Fruit fly (Drosophila melanogaster) whole organism, adult: ENCODE measurements around the gene hiro.

Experiments
- CG11617 ChIP-seq: fragments of 200-800 bp; sonication (Bioruptor generic); optimal IDR thresholded peaks from 2 replicates; lab custom pipeline; 2017; ENCODE audit warnings: mild to moderate bottlenecking, missing biosample characterization, missing genetic modification reagents, missing genetic modification characterization
- CG12768 ChIP-seq: fragments of 200-800 bp; sonication (Bioruptor generic); optimal IDR thresholded peaks from 2 replicates; lab custom pipeline; 2017; ENCODE audit warnings: missing biosample characterization, missing genetic modification characterization, mild to moderate bottlenecking, moderate library complexity, missing genetic modification reagents
- CG14711 ChIP-seq: fragments of 200-800 bp; sonication (Bioruptor generic); optimal IDR thresholded peaks from 2 replicates; lab custom pipeline; 2018; ENCODE audit warnings: missing biosample characterization, mild to moderate bottlenecking, missing genetic modification characterization, moderate library complexity
- CG1620 ChIP-seq: fragments of 200-800 bp; sonication (Bioruptor generic); optimal IDR thresholded peaks from 2 replicates; lab custom pipeline; 2016; ENCODE audit warnings: missing biosample characterization, missing genetic modification characterization
- CG33017 ChIP-seq: fragments of 200-800 bp; sonication (Bioruptor generic); optimal IDR thresholded peaks from 2 replicates; lab custom pipeline; 2018; ENCODE audit warnings: missing biosample characterization, mild to moderate bottlenecking, missing genetic modification characterization, moderate library complexity
- CG5204 ChIP-seq: fragments of 200-800 bp; sonication (Bioruptor generic); optimal IDR thresholded peaks from 2 replicates; lab custom pipeline; 2016; ENCODE audit warnings: missing biosample characterization, missing genetic modification characterization
- CG7045 ChIP-seq: fragments of 200-800 bp; sonication (Bioruptor generic); optimal IDR thresholded peaks from 2 replicates; lab custom pipeline; 2017; ENCODE audit warnings: missing biosample characterization, mild to moderate bottlenecking, missing genetic modification characterization
- CG7101 ChIP-seq: fragments of 200-800 bp; sonication (Bioruptor generic); optimal IDR thresholded peaks from 2 replicates; lab custom pipeline; 2018; ENCODE audit warnings: missing biosample characterization, mild to moderate bottlenecking, missing genetic modification characterization, moderate library complexity
- Clk ChIP-seq: fragments of 200-800 bp; sonication (Bioruptor generic); optimal IDR thresholded peaks from 2 replicates; lab custom pipeline; 2017; ENCODE audit warnings: missing biosample characterization, missing genetic modification characterization
- Crg-1 ChIP-seq: fragments of 200-800 bp; sonication (Bioruptor generic); optimal IDR thresholded peaks from 2 replicates; lab custom pipeline; 2016; ENCODE audit warnings: missing biosample characterization, missing genetic modification characterization
- Hr96 ChIP-seq: fragments of 200-800 bp; sonication (Bioruptor generic); optimal IDR thresholded peaks from 2 replicates; lab custom pipeline; 2016; ENCODE audit warnings: missing biosample characterization, missing genetic modification characterization
- Mnt ChIP-seq: fragments of 200-800 bp; sonication (Bioruptor generic); optimal IDR thresholded peaks from 2 replicates; lab custom pipeline; 2016; ENCODE audit warnings: missing biosample characterization, mild to moderate bottlenecking, missing genetic modification characterization
- bab1 ChIP-seq: fragments of 200-800 bp; sonication (Bioruptor generic); optimal IDR thresholded peaks from 3 replicates; lab custom pipeline; 2019; ENCODE audit warnings: missing biosample characterization, mild to moderate bottlenecking, missing genetic modification characterization, moderate library complexity
- cic ChIP-seq: fragments of 200-800 bp; sonication (Bioruptor generic); optimal IDR thresholded peaks from 2 replicates; lab custom pipeline; 2017; ENCODE audit warnings: missing biosample characterization, mild to moderate bottlenecking, missing genetic modification characterization, moderate library complexity
- cnc ChIP-seq, 2 experiments: fragments of >200 bp; optimal IDR thresholded peaks; 2 replicates each; lab custom pipeline; 2017
- kay ChIP-seq: fragments of 200-800 bp; sonication (Bioruptor generic); peaks from one replicate; lab custom pipeline; 2016; ENCODE audit warnings: missing biosample characterization, missing genetic modification characterization, borderline replicate concordance
- ovo ChIP-seq: fragments of 200-800 bp; sonication (Bioruptor generic); optimal IDR thresholded peaks from 2 replicates; lab custom pipeline; 2016; ENCODE audit warnings: missing biosample characterization, missing genetic modification characterization
- pad ChIP-seq: fragments of 200-800 bp; sonication (Bioruptor generic); optimal IDR thresholded peaks from 3 replicates; lab custom pipeline; 2017; ENCODE audit warnings: missing biosample characterization, missing genetic modification characterization, mild to moderate bottlenecking, moderate library complexity, missing genetic modification reagents
- tj ChIP-seq: fragments of 200-800 bp; sonication (Bioruptor generic); optimal IDR thresholded peaks from 3 replicates; lab custom pipeline; 2017; ENCODE audit warnings: missing biosample characterization, mild to moderate bottlenecking, missing genetic modification characterization, moderate library complexity
- toe ChIP-seq: fragments of 200-800 bp; sonication (Bioruptor generic); optimal IDR thresholded peaks from 2 replicates; lab custom pipeline; 2016; ENCODE audit warnings: missing biosample characterization, missing genetic modification characterization

hiro gene

dm6 chr3L:707992-708489 lies 20.3 kb upstream of the hiro start, which contains the start of gene CG13895:
TSS of gene CG13895 (minus strand) at chr3L:708205.
- no peak for TF ChIP-seq kay
- TF ChIP-seq CG14711 (tag; lab: Kevin White, UChicago): no peak
- TF ChIP-seq toe: no peak
- TF ChIP-seq cic (GFP tag; lab: Kevin White, UChicago): no peak
- no peak for TF ChIP-seq tj
- TF ChIP-seq Crg-1: no peak
- peak; percentile 46 for TF ChIP-seq Mnt (GFP tag; lab: Kevin White, UChicago)
- no peak for TF ChIP-seq cnc (optimal IDR thresholded peaks at IDR 0.05; lab: Kevin White, UChicago)
- TF ChIP-seq CG11617 (GFP tag; lab: Kevin White, UChicago): no peak
- TF ChIP-seq Hr96 (GFP tag; lab: Kevin White, UChicago): peak; percentile 4
- TF ChIP-seq Clk: no peak
- no peak for TF ChIP-seq CG33017
- no peak for TF ChIP-seq CG7045 (GFP tag; lab: Kevin White, UChicago)
- TF ChIP-seq CG1620 (GFP tag; lab: Kevin White, UChicago): no peak
- TF ChIP-seq pad (GFP tag; lab: Kevin White, UChicago): peak; percentile 37
- no peak for TF ChIP-seq ovo (GFP tag; lab: Kevin White, UChicago)
- TF ChIP-seq CG12768 (GFP tag; lab: Kevin White, UChicago): no peak
- no peak for TF ChIP-seq CG5204 (GFP tag; lab: Kevin White, UChicago)
- no peak for TF ChIP-seq CG7101 (tag; lab: Kevin White, UChicago)
- TF ChIP-seq bab1 (GFP tag; lab: Kevin White, UChicago): peak; percentile 34

- no peak for TF ChIP-seq CG7101 (tag; lab: Kevin White, UChicago)
- no peak for TF ChIP-seq ovo (GFP tag; lab: Kevin White, UChicago)
- TF ChIP-seq Crg-1: no peak
- no peak for TF ChIP-seq Hr96 (GFP tag; lab: Kevin White, UChicago)
- no peak for TF ChIP-seq cnc (optimal IDR thresholded peaks at IDR 0.05; lab: Kevin White, UChicago)
- TF ChIP-seq pad (GFP tag; lab: Kevin White, UChicago): no peak
- no peak for TF ChIP-seq Clk
- no peak for TF ChIP-seq bab1 (GFP tag; lab: Kevin White, UChicago)
- no peak for TF ChIP-seq CG7045 (GFP tag; lab: Kevin White, UChicago)
- TF ChIP-seq tj: no peak
- TF ChIP-seq CG1620 (GFP tag; lab: Kevin White, UChicago): no peak
- TF ChIP-seq CG12768 (GFP tag; lab: Kevin White, UChicago): no peak
- no peak for TF ChIP-seq CG11617 (GFP tag; lab: Kevin White, UChicago)
- TF ChIP-seq cic (GFP tag; lab: Kevin White, UChicago): no peak
- TF ChIP-seq CG14711 (tag; lab: Kevin White, UChicago): no peak
These were observed 17.1 kb upstream of the hiro start for dm6 chr3L:704661-705543.

DNA sequence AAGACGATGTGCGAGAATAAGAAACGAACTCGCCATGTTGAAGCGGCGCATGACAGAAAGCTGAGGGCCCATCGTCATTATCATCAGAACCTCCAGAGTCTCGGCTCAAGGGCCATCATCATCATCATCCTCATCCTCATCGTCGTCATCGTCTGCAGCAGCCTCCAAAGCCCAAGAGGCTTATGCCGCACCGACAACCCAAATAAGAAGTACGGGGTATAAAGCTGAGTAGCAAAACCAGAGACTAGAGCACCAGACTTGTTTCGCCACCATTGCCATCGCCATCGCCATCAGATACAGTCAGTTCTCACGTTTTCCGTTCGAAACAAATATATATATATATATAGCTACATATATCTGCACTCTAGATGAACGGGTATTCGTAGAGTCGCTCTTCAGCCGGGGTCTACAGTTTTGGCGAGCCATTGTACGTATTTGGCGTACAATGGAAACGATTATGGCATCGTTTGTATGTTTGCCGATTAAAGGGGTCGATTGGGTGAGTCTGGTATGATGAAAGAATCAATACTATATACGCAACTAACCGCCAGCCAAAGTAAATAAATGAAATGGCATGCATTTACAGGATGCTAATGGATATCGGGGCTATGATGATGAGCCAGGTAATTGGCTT lies 15.5 kb upstream of the hiro start:
- TF ChIP-seq ovo (GFP tag; lab: Kevin White, UChicago): no peak
- no peak for TF ChIP-seq Crg-1
- no peak for TF ChIP-seq CG7045 (GFP tag; lab: Kevin White, UChicago)
- no peak for TF ChIP-seq CG33017
- TF ChIP-seq Clk: no peak
- no peak for TF ChIP-seq Mnt (GFP tag; lab: Kevin White, UChicago)

DNA sequence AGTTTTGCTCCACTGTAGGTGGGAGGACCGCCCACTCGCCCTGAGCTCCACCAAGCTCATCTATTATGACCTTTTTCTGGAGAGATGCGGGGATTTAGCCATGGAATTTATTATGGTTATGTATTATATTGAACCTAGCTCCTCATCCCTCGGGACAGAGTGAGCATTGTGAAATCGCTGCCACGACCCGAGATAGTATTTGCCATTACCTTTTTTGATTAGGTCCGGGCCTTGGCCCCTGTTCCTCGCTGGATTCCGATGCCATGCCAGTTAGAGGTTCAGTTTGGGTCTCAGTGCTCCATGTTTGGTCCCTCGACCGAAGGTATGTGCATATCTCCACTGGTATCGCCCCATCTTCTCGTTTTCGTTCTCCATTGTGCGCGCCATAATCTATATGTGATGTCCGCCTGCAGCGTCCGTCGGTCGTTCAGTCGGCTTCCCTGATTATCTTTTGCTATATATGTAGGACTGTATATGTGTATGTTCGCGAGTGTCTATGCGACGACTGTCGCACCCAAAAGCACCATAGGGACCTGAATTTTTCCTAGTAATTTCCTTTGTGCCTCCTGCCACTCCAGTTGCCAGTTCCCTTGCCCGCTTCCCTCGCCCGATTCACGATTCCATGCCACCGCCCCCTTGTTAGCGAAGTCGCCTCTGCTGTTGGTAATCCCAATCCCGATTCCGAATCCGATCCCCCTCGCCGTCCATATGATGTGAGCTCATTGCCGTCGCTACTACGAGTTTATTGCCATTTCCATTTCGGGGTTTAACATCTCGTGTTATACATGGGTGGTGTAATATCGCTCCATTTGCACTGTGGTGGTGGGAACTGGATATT lies 14.3 kb upstream of the hiro start:
- TF ChIP-seq Clk (no peak), CG7045 (GFP tag; lab: Kevin White, UChicago) (no peak), pad (GFP tag; lab: Kevin White, UChicago) (no peak), CG33017 (no peak), bab1 (GFP tag; lab: Kevin White, UChicago) (no peak), CG1620 (GFP tag; lab: Kevin White, UChicago) (no peak), Mnt (GFP tag; lab: Kevin White, UChicago) (no peak), CG11617 (GFP tag; lab: Kevin White, UChicago) (no peak), Hr96 (GFP tag; lab: Kevin White, UChicago) (no peak), CG12768 (GFP tag; lab: Kevin White, UChicago) (no peak)

DNA sequence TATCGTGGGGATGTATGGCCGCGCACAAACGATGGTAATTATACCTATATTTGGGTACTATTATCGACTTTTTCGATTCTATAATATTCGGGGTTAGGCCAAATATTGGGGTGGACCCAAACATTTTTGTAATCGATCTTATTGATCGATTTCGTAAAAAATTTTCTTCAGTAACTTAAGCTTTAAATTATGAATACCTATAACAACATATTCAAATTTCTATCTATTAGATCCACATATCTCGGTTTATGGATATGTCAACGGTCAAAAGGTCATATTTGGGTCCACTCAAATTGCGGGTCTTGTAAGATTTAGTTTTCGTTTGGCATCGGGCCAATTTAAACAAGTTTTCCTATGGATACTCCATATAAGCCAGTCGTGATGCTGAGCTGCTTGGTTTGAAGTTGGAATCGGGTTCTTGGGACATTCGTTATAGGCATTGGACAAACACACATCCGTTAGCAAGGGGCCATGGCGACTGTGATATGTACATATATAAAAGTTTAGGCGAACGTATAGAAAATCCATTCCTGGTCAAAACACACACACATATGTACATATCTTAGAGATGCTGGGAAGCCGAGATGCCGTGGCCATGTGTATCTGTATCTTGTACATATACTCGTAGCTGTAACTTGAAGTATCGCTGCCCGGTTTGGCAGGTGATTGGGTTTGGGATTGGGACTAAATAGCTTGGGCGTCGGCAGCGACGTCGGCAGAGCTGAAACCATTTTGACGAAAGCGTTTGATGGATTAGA lies 12.6 kb upstream of the hiro start:
- TF ChIP-seq ovo (GFP tag; lab: Kevin White, UChicago): no peak
- TF ChIP-seq CG14711 (tag; lab: Kevin White, UChicago): no peak
- TF ChIP-seq CG33017: no peak
- no peak for TF ChIP-seq Hr96 (GFP tag; lab: Kevin White, UChicago)
- TF ChIP-seq Crg-1: no peak
